Worm (Caenorhabditis elegans): ENCODE measurements around the gene madd-3.

Gene madd-3

ce11 chrX:14311583-14311982, 15.1 kb upstream of the madd-3 start, which contains the start of gene mgrn-1:
mgrn-1 (minus strand) TSS chrX:14311683.
- no peak for TF ChIP-seq unc-130 (tag; optimal IDR thresholded peaks at IDR 0.05)
- TF ChIP-seq mab-9 (GFP tag; IDR thresholded peaks at IDR 0.05): no peak
- TF ChIP-seq F16B12.6 (tag; optimal IDR thresholded peaks at IDR 0.05): no peak
- no peak for TF ChIP-seq ets-5 (GFP tag; IDR thresholded peaks at IDR 0.05)
- TF ChIP-seq lin-15B (tag; optimal IDR thresholded peaks at IDR 0.05): no peak
- no peak for TF ChIP-seq nhr-11 (tag; optimal IDR thresholded peaks at IDR 0.05)
- no peak for TF ChIP-seq efl-1 (optimal IDR thresholded peaks at IDR 0.05)
- TF ChIP-seq efl-1 (GFP tag; optimal IDR thresholded peaks at IDR 0.05 in 1 of 2): no peak
- TF ChIP-seq ceh-8 (GFP tag; optimal IDR thresholded peaks at IDR 0.05): no peak
- no peak for TF ChIP-seq C04F5.9 (tag; optimal IDR thresholded peaks at IDR 0.05)
- TF ChIP-seq nhr-84 (tag; optimal IDR thresholded peaks at IDR 0.05): no peak
- no peak for TF ChIP-seq ztf-4 (tag; optimal IDR thresholded peaks at IDR 0.05)
- no peak for TF ChIP-seq lin-14 (GFP tag; optimal IDR thresholded peaks at IDR 0.05)
- TF ChIP-seq aly-2 (tag; optimal IDR thresholded peaks at IDR 0.05): no peak

ce11 chrX:14309656-14310055, 13.2 kb upstream of the madd-3 start:
- TF ChIP-seq nhr-76 (tag; optimal IDR thresholded peaks at IDR 0.05) (no peak), nhr-90 (tag; optimal IDR thresholded peaks at IDR 0.05; ENCODE audit: poor library complexity) (no peak), blmp-1 (tag; optimal IDR thresholded peaks at IDR 0.05) (no peak), unc-62 (GFP tag; optimal IDR thresholded peaks at IDR 0.05) (no peak), isw-1 (GFP tag; IDR thresholded peaks at IDR 0.05) (no peak), nhr-77 (tag; optimal IDR thresholded peaks at IDR 0.05) (no peak), pax-3 (tag; optimal IDR thresholded peaks at IDR 0.05) (no peak), tlp-1 (tag; optimal IDR thresholded peaks at IDR 0.05) (no peak), aha-1 (tag; optimal IDR thresholded peaks at IDR 0.05) (no peak), alr-1 (tag; optimal IDR thresholded peaks at IDR 0.05; ENCODE audit: borderline replicate concordance) (no peak), nhr-19 (GFP tag; conservative IDR thresholded peaks at IDR 0.05) (no peak)

- TF ChIP-seq nhr-19 (GFP tag; conservative IDR thresholded peaks at IDR 0.05): no peak
- TF ChIP-seq nhr-12 (tag; optimal IDR thresholded peaks at IDR 0.05): no peak
- TF ChIP-seq aha-1 (tag; optimal IDR thresholded peaks at IDR 0.05): no peak
- TF ChIP-seq snpc-4 (tag; optimal IDR thresholded peaks at IDR 0.05): no peak
- no peak for TF ChIP-seq lin-15B (tag; optimal IDR thresholded peaks at IDR 0.05)
- TF ChIP-seq sox-4 (tag; optimal IDR thresholded peaks at IDR 0.05): no peak
- no peak for TF ChIP-seq unc-98 (GFP tag; IDR thresholded peaks at IDR 0.05)
- no peak for TF ChIP-seq ztf-4 (tag; optimal IDR thresholded peaks at IDR 0.05)
- no peak for TF ChIP-seq snu-23 (GFP tag; optimal IDR thresholded peaks at IDR 0.05)
- no peak for TF ChIP-seq elt-3 (tag; optimal IDR thresholded peaks at IDR 0.05)
- TF ChIP-seq nhr-28 (tag; optimal IDR thresholded peaks at IDR 0.05): no peak
- TF ChIP-seq nhr-84 (tag; optimal IDR thresholded peaks at IDR 0.05): no peak
- no peak for TF ChIP-seq tlp-1 (tag; optimal IDR thresholded peaks at IDR 0.05)
- no peak for TF ChIP-seq tbx-2 (tag; optimal IDR thresholded peaks at IDR 0.05)
- TF ChIP-seq hlh-17 (GFP tag; optimal IDR thresholded peaks at IDR 0.05; ENCODE audit: borderline replicate concordance): no peak
- no peak for TF ChIP-seq fos-1 (tag; optimal IDR thresholded peaks at IDR 0.05)
Observed at ce11 chrX:14307667-14308066, 11.2 kb upstream of the madd-3 start, which contains the start of gene gphr-2. gphr-2 (minus strand) TSS chrX:14307767.

- TF ChIP-seq ceh-8 (GFP tag; optimal IDR thresholded peaks at IDR 0.05) (no peak), C04F5.9 (tag; optimal IDR thresholded peaks at IDR 0.05) (no peak), nhr-12 (tag; optimal IDR thresholded peaks at IDR 0.05) (no peak), efl-1 (optimal IDR thresholded peaks at IDR 0.05) (no peak), efl-1 (GFP tag; optimal IDR thresholded peaks at IDR 0.05 in 1 of 2) (no peak), nhr-11 (tag; optimal IDR thresholded peaks at IDR 0.05) (no peak), nhr-71 (tag; optimal IDR thresholded peaks at IDR 0.05) (no peak), fos-1 (tag; optimal IDR thresholded peaks at IDR 0.05) (no peak), sup-37 (GFP tag; optimal IDR thresholded peaks at IDR 0.05) (no peak), jun-1 (tag; optimal IDR thresholded peaks at IDR 0.05) (no peak)
Observed at ce11 chrX:14303078-14303477, 6.6 kb upstream of the madd-3 start, which contains the start of gene C11H1.5. C11H1.5 (minus strand) TSS chrX:14303178.
